Worm (Caenorhabditis elegans) whole organism, L1 larva: ENCODE data around the gene dhs-6.

Experiments
- lir-3 ChIP-seq: sonication (generic microtip); optimal IDR thresholded peaks from 2 replicates; lab custom pipeline; 2016; ENCODE audit warnings: mild to moderate bottlenecking, missing genetic modification characterization, moderate library complexity, missing compliant biosample characterization; ENCODE audit not compliant: poor library complexity
- swsn-7 ChIP-seq: sonication (generic microtip); optimal IDR thresholded peaks from 2 replicates; lab custom pipeline; 2016; ENCODE audit warnings: missing genetic modification characterization, missing compliant biosample characterization

DNA sequence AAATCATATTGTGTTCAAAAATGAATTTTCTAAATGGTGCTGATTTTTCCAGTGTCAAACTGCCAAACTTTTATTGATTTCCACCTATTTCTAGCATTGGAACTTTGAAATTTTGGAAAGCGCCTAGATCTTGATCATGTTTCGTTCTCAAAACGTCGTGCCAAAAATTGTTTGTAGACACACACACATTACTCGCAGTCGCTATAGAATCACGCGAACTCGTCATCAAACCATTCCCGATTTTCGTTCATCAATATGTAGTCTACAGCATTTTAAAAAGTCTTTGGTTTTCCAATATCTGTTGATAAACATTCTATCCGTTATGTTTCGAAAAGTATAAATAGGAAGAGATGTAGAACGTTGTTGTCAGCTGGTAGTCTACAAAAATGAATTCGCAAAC is 48.8 kb downstream of the dhs-6 start, which contains the start of the genes C17C3.1 and C17C3.15:
- TF ChIP-seq lir-3 (tag; lab: Kevin White, UChicago) (no peak), swsn-7 (tag; lab: Kevin White, UChicago) (no peak)
